Fruit fly (Drosophila melanogaster) whole organism: ENCODE results near the gene CG15023.

Experiments used
- Dll ChIP-seq: fragments of >200 bp; optimal IDR thresholded peaks from 2 replicates; lab custom pipeline; 2017
- EcR ChIP-seq, 2 experiments: fragments of >200 bp; optimal IDR thresholded peaks; 2 replicates each; lab custom pipeline; 2017; ENCODE audit warnings: missing biosample characterization in 2 of 2, missing genetic modification characterization in 2 of 2, missing genetic modification reagents in 2 of 2
- pan ChIP-seq: fragments of >200 bp; optimal IDR thresholded peaks from 2 replicates; lab custom pipeline; 2017
- psq ChIP-seq: fragments of >200 bp; optimal IDR thresholded peaks from 2 replicates; lab custom pipeline; 2017

dm6 chr3L:4458063-4458462 lies 3.2 kb downstream of the CG15023 start, which contains the start of gene CG11345:
- no peak for TF ChIP-seq psq (lab: Kevin White, UChicago)
- TF ChIP-seq pan (lab: Kevin White, UChicago) = no peak
- no peak for TF ChIP-seq EcR (GFP tag; optimal IDR thresholded peaks at IDR 0.05; lab: Kevin White, UChicago)
- no peak for TF ChIP-seq Dll (lab: Kevin White, UChicago)
